Fruit fly (Drosophila melanogaster) whole organism, adult: Measurements from ENCODE around the gene Kaz-m1.

Experiments
- CG11617 ChIP-seq: fragments of 200-800 bp; sonication (Bioruptor generic); optimal IDR thresholded peaks from 2 replicates; lab custom pipeline; 2017; ENCODE audit warnings: mild to moderate bottlenecking, missing biosample characterization, missing genetic modification reagents, missing genetic modification characterization
- CG12768 ChIP-seq: fragments of 200-800 bp; sonication (Bioruptor generic); optimal IDR thresholded peaks from 2 replicates; lab custom pipeline; 2017; ENCODE audit warnings: missing biosample characterization, missing genetic modification characterization, mild to moderate bottlenecking, moderate library complexity, missing genetic modification reagents
- CG14711 ChIP-seq: fragments of 200-800 bp; sonication (Bioruptor generic); optimal IDR thresholded peaks from 2 replicates; lab custom pipeline; 2018; ENCODE audit warnings: missing biosample characterization, mild to moderate bottlenecking, missing genetic modification characterization, moderate library complexity
- CG1620 ChIP-seq: fragments of 200-800 bp; sonication (Bioruptor generic); optimal IDR thresholded peaks from 2 replicates; lab custom pipeline; 2016; ENCODE audit warnings: missing biosample characterization, missing genetic modification characterization
- CG33017 ChIP-seq: fragments of 200-800 bp; sonication (Bioruptor generic); optimal IDR thresholded peaks from 2 replicates; lab custom pipeline; 2018; ENCODE audit warnings: missing biosample characterization, mild to moderate bottlenecking, missing genetic modification characterization, moderate library complexity
- CG5204 ChIP-seq: fragments of 200-800 bp; sonication (Bioruptor generic); optimal IDR thresholded peaks from 2 replicates; lab custom pipeline; 2016; ENCODE audit warnings: missing biosample characterization, missing genetic modification characterization
- CG7045 ChIP-seq: fragments of 200-800 bp; sonication (Bioruptor generic); optimal IDR thresholded peaks from 2 replicates; lab custom pipeline; 2017; ENCODE audit warnings: missing biosample characterization, mild to moderate bottlenecking, missing genetic modification characterization
- CG7101 ChIP-seq: fragments of 200-800 bp; sonication (Bioruptor generic); optimal IDR thresholded peaks from 2 replicates; lab custom pipeline; 2018; ENCODE audit warnings: missing biosample characterization, mild to moderate bottlenecking, missing genetic modification characterization, moderate library complexity
- Clk ChIP-seq: fragments of 200-800 bp; sonication (Bioruptor generic); optimal IDR thresholded peaks from 2 replicates; lab custom pipeline; 2017; ENCODE audit warnings: missing biosample characterization, missing genetic modification characterization
- Crg-1 ChIP-seq: fragments of 200-800 bp; sonication (Bioruptor generic); optimal IDR thresholded peaks from 2 replicates; lab custom pipeline; 2016; ENCODE audit warnings: missing biosample characterization, missing genetic modification characterization
- Mnt ChIP-seq: fragments of 200-800 bp; sonication (Bioruptor generic); optimal IDR thresholded peaks from 2 replicates; lab custom pipeline; 2016; ENCODE audit warnings: missing biosample characterization, mild to moderate bottlenecking, missing genetic modification characterization
- bab1 ChIP-seq: fragments of 200-800 bp; sonication (Bioruptor generic); optimal IDR thresholded peaks from 3 replicates; lab custom pipeline; 2019; ENCODE audit warnings: missing biosample characterization, mild to moderate bottlenecking, missing genetic modification characterization, moderate library complexity
- cic ChIP-seq: fragments of 200-800 bp; sonication (Bioruptor generic); optimal IDR thresholded peaks from 2 replicates; lab custom pipeline; 2017; ENCODE audit warnings: missing biosample characterization, mild to moderate bottlenecking, missing genetic modification characterization, moderate library complexity
- kay ChIP-seq: fragments of 200-800 bp; sonication (Bioruptor generic); peaks from one replicate; lab custom pipeline; 2016; ENCODE audit warnings: missing biosample characterization, missing genetic modification characterization, borderline replicate concordance
- ovo ChIP-seq: fragments of 200-800 bp; sonication (Bioruptor generic); optimal IDR thresholded peaks from 2 replicates; lab custom pipeline; 2016; ENCODE audit warnings: missing biosample characterization, missing genetic modification characterization
- pad ChIP-seq: fragments of 200-800 bp; sonication (Bioruptor generic); optimal IDR thresholded peaks from 3 replicates; lab custom pipeline; 2017; ENCODE audit warnings: missing biosample characterization, missing genetic modification characterization, mild to moderate bottlenecking, moderate library complexity, missing genetic modification reagents
- tj ChIP-seq: fragments of 200-800 bp; sonication (Bioruptor generic); optimal IDR thresholded peaks from 3 replicates; lab custom pipeline; 2017; ENCODE audit warnings: missing biosample characterization, mild to moderate bottlenecking, missing genetic modification characterization, moderate library complexity
- toe ChIP-seq: fragments of 200-800 bp; sonication (Bioruptor generic); optimal IDR thresholded peaks from 2 replicates; lab custom pipeline; 2016; ENCODE audit warnings: missing biosample characterization, missing genetic modification characterization

Kaz-m1 gene

DNA sequence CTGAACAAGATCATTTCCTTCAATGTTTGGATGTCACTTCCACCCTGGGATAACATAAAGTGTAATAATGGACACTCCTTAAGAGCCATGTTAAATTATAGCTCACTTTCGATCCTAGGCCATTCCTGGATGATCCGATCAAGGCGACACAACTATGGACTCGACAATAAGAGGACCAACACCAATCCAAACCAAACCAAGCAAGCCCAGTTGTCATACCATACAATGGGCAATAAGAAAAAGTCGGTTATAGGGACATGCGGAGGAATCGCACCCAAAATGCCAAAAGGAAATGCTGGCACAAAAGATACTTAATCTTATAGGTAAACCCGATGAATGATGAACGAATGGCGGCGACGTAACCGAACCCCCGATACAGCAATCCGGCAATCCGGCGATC, 12.5 kb upstream of the Kaz-m1 start:
- TF ChIP-seq pad (GFP tag; lab: Kevin White, UChicago) (no peak), CG7045 (GFP tag; lab: Kevin White, UChicago) (no peak), bab1 (GFP tag; lab: Kevin White, UChicago) (no peak), CG11617 (GFP tag; lab: Kevin White, UChicago) (no peak), Crg-1 (GFP tag; lab: Kevin White, UChicago) (no peak)

DNA sequence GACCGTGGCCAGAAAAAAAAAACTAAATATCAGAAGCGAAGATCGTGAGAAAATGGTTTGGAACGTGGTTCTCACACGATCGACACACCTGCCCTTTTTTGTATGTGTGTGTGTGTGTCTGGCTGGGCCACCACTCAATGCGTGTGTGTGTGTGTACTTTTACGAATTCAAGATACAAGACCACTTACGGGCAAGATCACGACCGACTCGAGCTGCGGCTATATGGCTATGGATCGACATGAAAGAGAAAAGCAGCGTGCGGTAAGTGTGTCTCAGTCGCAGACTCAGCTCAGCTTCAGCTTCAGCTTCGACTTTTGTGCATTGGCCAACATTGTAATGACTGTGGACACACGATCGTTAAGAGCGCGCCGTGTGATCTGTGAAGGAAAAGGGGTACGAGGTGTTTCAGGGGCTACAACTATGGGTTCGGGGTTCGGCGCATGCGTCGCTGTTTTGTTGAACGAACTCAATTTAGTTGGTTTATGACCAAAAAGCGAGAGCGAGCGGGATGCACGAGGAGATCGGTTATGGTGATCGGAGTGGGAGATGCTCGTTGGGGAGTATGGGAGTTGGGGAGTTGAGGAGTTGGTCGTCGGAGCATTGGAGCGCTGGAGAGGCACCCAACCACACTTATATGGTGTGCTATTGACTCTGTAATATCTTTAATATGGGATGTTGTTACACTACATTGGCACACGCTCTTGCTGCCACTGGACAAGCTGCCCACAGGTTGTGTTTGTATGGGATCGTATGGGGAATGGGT, 11.8 kb upstream of the Kaz-m1 start:
- TF ChIP-seq Clk (GFP tag; lab: Kevin White, UChicago) = no peak

DNA sequence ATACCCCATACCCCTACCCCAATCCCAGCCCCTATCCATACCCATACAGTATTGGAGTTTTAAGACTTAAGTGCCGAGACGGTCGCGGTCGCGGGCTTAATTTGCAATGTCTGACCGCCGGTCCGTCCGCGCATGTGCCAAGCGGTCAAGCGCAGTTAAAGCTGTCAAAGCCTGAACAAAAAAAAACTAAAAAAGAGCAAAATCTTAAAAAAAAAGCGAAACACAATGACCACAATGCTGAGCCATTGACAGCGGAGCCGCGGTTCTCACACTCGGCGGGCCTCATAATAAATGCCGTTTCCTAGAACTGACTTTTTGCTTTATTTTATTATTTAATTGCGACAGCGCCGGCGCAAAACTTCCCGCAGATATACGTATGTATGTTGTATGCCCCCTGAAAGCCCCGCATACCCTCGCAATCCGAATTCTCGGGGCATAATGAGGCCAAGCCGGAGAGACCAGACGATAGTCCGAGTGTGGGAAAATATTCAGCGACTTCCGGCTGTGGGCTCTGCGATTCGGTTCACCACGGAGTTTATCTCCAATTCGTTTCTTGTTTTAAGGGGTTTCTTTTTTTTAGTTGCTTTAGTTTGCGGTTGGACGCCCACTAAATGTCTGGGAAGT, 10.0 kb upstream of the Kaz-m1 start:
- TF ChIP-seq Mnt (GFP tag; lab: Kevin White, UChicago) = no peak
- TF ChIP-seq tj = peak; percentile 42
- TF ChIP-seq Clk (GFP tag; lab: Kevin White, UChicago) = no peak

DNA sequence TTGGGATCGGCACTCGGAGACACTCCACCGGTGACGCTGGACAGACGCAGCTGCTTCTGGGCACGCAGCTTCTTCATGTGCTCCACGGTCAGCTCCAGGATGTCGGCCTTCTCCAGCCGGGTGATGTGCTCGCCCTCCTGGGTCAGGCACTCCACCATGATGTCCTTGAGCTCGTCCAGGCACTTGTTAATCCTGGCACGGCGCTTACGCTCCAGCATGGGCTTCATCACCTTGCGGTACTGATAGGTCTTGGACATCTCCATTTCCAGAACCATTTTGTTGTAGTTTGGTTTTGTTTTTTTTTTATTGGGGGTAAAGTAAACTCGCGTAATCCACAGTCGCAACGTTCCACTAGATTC, 8.9 kb upstream of the Kaz-m1 start:
- TF ChIP-seq CG12768 (GFP tag; lab: Kevin White, UChicago) = no peak
- TF ChIP-seq bab1 (GFP tag; lab: Kevin White, UChicago) = no peak
- no peak for TF ChIP-seq cic
- TF ChIP-seq CG33017 (tag; lab: Kevin White, UChicago) = no peak
- no peak for TF ChIP-seq pad (GFP tag; lab: Kevin White, UChicago)

DNA sequence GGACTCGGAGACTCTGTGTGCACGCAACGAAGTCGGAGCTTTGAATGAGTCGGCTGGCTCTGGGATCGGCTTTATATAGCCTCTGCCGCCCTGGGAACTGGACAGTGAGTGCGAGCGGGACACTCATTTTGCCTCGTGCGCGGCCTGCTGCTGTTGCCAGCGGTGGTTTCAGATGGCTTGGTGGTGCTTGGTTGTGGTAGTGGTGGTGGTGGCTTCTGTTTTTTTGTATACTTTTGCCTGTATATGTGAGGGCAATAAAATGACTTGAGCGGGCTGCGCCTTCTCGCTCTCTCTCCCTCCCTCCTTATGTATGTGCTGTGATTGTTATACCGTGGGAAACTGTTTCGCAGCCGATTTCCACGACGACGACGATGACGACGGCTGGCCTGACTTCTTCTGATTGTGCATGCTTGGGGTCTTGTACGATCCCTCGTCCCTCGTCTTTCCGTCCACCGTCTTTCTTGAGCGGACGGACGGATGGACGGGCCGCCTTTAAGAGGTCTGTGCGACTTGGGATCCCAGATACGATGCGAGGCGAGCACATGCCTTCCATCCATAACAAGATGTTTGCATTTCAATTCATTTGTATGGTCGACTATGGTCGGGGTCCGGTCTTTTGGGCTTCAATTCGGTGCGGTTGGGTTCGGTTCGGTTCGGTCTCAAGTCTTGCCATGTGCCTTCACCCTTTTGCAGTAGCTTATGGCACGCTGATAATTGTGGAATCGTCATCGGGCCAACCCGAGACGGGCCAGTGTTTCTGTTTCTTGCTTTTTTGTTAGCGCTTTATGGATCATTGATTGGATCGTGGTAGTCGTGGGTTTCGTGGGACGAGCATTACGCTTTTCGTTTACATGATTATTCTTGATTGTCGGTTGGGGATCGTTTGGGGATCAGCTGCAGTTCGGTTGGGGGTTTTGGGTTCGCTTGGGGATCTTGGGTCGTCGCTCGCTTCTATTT, 8.3 kb upstream of the Kaz-m1 start:
- TF ChIP-seq CG14711 (tag; lab: Kevin White, UChicago) (no peak), CG5204 (GFP tag; lab: Kevin White, UChicago) (no peak), Mnt (GFP tag; lab: Kevin White, UChicago) (peak; percentile 31), CG12768 (GFP tag; lab: Kevin White, UChicago) (peak; percentile 46), tj (peak; percentile 79), CG11617 (GFP tag; lab: Kevin White, UChicago) (no peak), CG1620 (GFP tag; lab: Kevin White, UChicago) (no peak), bab1 (GFP tag; lab: Kevin White, UChicago) (no peak), CG7101 (tag; lab: Kevin White, UChicago) (no peak)

DNA sequence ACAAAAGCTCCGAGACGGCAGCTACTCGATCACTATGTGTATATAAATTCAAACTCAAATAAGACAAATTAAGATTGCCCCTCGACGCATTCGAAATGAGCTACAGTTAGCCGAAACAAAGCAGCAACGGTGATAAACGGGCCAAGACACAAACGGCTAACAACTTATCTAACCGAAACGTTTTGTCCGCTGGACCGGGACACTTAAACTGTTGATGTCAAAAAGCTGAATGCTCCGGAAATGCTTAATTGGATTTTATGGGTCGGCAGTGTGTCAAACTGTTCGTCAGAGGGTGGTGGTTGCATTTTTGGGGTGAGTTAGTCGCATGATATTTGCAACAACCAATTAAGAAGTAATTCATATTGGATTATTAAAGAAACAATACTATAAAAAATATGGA, 7.2 kb upstream of the Kaz-m1 start:
- TF ChIP-seq cic (no peak), toe (GFP tag; lab: Kevin White, UChicago) (no peak), CG1620 (GFP tag; lab: Kevin White, UChicago) (no peak), ovo (no peak), CG7101 (tag; lab: Kevin White, UChicago) (no peak), CG7045 (GFP tag; lab: Kevin White, UChicago) (no peak), CG12768 (GFP tag; lab: Kevin White, UChicago) (no peak), kay (GFP tag; lab: Kevin White, UChicago) (no peak), Crg-1 (GFP tag; lab: Kevin White, UChicago) (no peak), pad (GFP tag; lab: Kevin White, UChicago) (no peak), Mnt (GFP tag; lab: Kevin White, UChicago) (no peak)

DNA sequence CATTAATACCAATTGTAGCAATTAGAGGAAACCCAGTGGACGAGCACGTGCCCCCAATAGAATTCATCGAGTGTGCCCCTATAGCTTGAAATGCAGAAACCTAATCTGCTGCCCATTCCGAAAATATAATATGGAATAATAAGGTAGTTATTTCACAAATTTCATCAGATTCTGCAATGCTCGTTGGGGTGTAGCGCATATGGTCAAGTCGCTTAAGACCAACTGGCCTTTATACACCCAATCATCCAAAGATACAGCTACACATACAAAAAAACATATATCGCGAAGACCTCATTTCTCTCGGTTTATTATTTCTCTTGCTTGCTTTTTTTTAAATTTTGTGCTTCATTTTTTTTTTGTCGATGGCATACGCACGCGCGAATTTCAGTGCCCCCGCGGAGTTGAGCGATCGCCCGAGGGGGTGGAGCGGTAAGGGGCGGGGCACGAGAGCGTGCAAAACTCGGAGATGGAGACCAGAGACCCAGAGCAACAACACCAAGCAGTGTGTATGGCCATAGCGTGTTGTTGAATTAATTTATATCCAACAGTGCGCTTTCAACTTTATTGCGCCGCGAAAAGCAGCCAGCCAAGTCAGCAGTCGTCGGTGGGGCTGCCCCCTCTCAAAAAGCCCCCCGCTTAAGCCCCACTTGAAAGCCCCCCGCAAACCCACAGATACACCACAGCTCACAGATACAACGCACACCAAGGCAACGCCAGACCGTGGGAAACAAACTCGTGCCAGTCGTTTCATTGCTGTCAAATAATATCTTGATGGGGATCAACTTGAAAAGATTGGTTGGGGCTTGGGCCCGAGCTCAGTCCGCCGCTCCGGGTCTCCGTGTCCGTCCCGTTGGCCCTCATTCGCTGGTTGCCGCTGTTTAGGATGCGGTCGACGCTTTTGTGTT, 6.3 kb upstream of the Kaz-m1 start:
- peak; percentile 3 for TF ChIP-seq ovo
- no peak for TF ChIP-seq kay (GFP tag; lab: Kevin White, UChicago)
- TF ChIP-seq pad (GFP tag; lab: Kevin White, UChicago) = peak; percentile 82
- no peak for TF ChIP-seq CG11617 (GFP tag; lab: Kevin White, UChicago)
- peak; percentile 76 for TF ChIP-seq CG12768 (GFP tag; lab: Kevin White, UChicago)
- no peak for TF ChIP-seq Crg-1 (GFP tag; lab: Kevin White, UChicago)
- peak; percentile 21 for TF ChIP-seq cic
- peak; percentile 100 for TF ChIP-seq tj
